Fruit fly (Drosophila melanogaster): Measurements from ENCODE around the gene CAH8.
A peak's percentile ranks its signal among the peaks of the same experiment; 100 is the strongest.

Gene CAH8

DNA sequence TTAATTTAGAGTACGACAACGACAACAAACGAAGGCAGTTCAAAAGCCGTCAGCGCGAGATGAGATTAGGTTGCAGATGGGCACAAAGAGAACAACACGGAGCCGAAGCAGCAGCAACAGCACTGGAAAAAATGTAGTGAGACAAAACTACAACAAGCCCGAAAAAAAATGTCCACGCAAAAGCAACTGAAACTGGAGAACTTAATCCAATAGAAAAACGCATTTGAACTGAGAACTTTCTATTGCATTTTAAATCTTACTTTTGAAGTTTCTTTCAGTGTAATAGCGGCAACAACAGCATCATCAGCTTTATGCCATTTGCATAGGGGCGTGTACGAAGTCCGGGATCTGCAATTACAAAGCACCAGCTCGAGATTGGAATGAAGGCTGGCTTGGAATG is 50.0 kb downstream of the CAH8 start (continued):
- TF ChIP-seq Dbx (GFP tag; IDR thresholded peaks at IDR 0.05), result no peak
- TF ChIP-seq dmrt99B (tag; optimal IDR thresholded peaks at IDR 0.05), result peak; percentile 50
- TF ChIP-seq Atf6 (GFP tag; IDR thresholded peaks at IDR 0.05), result no peak
- TF ChIP-seq inv (GFP tag; IDR thresholded peaks at IDR 0.05; ENCODE audit: partially characterized antibody), result no peak
- no peak for TF ChIP-seq tap (tag; optimal IDR thresholded peaks at IDR 0.05)
- TF ChIP-seq Med (GFP tag), result peak; percentile 76
- no peak for TF ChIP-seq CG33213 (GFP tag; optimal IDR thresholded peaks at IDR 0.05)
- no peak for TF ChIP-seq Dp (GFP tag; optimal IDR thresholded peaks at IDR 0.05)
- peak in 1 of 2 experiments; percentile 43 for TF ChIP-seq Pdp1 (GFP tag; optimal IDR thresholded peaks at IDR 0.05)
- no peak for TF ChIP-seq Adf1 (GFP tag; IDR thresholded peaks at IDR 0.05)
- TF ChIP-seq abd-A (tag; optimal IDR thresholded peaks at IDR 0.05), result no peak
- no peak for TF ChIP-seq CG31441 (GFP tag; IDR thresholded peaks at IDR 0.05)
- TF ChIP-seq wor (GFP tag; IDR thresholded peaks at IDR 0.05), result no peak
- peak; percentile 37; the same call in 1 of the 2 replicates for TF ChIP-seq sob (GFP tag; IDR thresholded peaks at IDR 0.05)
- no peak for TF ChIP-seq CG9215 (GFP tag; IDR thresholded peaks at IDR 0.05)
- TF ChIP-seq zfh1 (GFP tag; IDR thresholded peaks at IDR 0.05), result 0 out of 3 replicates have a peak, but pooled peaks have one; percentile 32
- TF ChIP-seq CG18476 (GFP tag; optimal IDR thresholded peaks at IDR 0.05), result no peak
- no peak for TF ChIP-seq H15 (GFP tag; IDR thresholded peaks at IDR 0.05)
- TF ChIP-seq jigr1 (GFP tag; IDR thresholded peaks at IDR 0.05), result no peak
- peak; percentile 1 for TF ChIP-seq tin (GFP tag; optimal IDR thresholded peaks at IDR 0.05)
- no peak for TF ChIP-seq CG6654 (GFP tag; optimal IDR thresholded peaks at IDR 0.05)
- TF ChIP-seq CG1602 (GFP tag; optimal IDR thresholded peaks at IDR 0.05), result no peak
- TF ChIP-seq CG8765 (GFP tag; IDR thresholded peaks at IDR 0.05), result no peak
- TF ChIP-seq Mad (GFP tag; optimal IDR thresholded peaks at IDR 0.05), result no peak
- TF ChIP-seq CG15514 (GFP tag; optimal IDR thresholded peaks at IDR 0.05), result peak; percentile 1

Measured in whole organism, embryonic.